Worm (Caenorhabditis elegans): ENCODE results near the gene F58A6.9.

The F58A6.9 gene

ce11 chrII:5158774-5159173, at the start of gene F58A6.9:
TSS of gene F58A6.9 (minus strand) at chrII:5158874.
- 0 out of 2 replicates have a peak, but pooled peaks have one; percentile 34 for TF ChIP-seq F26F4.8 (GFP tag; conservative IDR thresholded peaks at IDR 0.05)

ce11 chrII:5205286-5205685, 46.6 kb upstream of the F58A6.9 start:
- no peak for TF ChIP-seq daf-16 (GFP tag; optimal IDR thresholded peaks at IDR 0.05)
- TF ChIP-seq daf-16 (tag; optimal IDR thresholded peaks at IDR 0.05), result peak; percentile 16
- peak; percentile 7 for TF ChIP-seq nhr-28 (tag; optimal IDR thresholded peaks at IDR 0.05)
- no peak for TF ChIP-seq sdz-12 (GFP tag; optimal IDR thresholded peaks at IDR 0.05)
- TF ChIP-seq nhr-6 (tag; optimal IDR thresholded peaks at IDR 0.05), result no peak
- TF ChIP-seq aha-1 (tag), result peak; percentile 82

- TF ChIP-seq php-3 (GFP tag; IDR thresholded peaks at IDR 0.05), result peak; percentile 87
- peak; percentile 44; the same call in 1 of the 2 replicates for TF ChIP-seq dmd-6 (GFP tag; IDR thresholded peaks at IDR 0.05)
- TF ChIP-seq F10B5.3 (tag; optimal IDR thresholded peaks at IDR 0.05), result no peak
- no peak for TF ChIP-seq snpc-4 (tag; optimal IDR thresholded peaks at IDR 0.05)
- TF ChIP-seq pqm-1 (tag; optimal IDR thresholded peaks at IDR 0.05), result peak; percentile 66
- peak in 1 of 2 experiments; percentile 60 for TF ChIP-seq daf-16 (GFP tag; optimal IDR thresholded peaks at IDR 0.05)
- peak; percentile 96 for TF ChIP-seq daf-16 (tag; optimal IDR thresholded peaks at IDR 0.05)
- no peak for TF ChIP-seq tag-97 (GFP tag; IDR thresholded peaks at IDR 0.05)
- TF ChIP-seq lsy-2 (tag; optimal IDR thresholded peaks at IDR 0.05), result peak in 1 of 2 experiments; percentile 12
- no peak for TF ChIP-seq zfp-2 (tag; optimal IDR thresholded peaks at IDR 0.05)
- TF ChIP-seq hlh-11 (tag; optimal IDR thresholded peaks at IDR 0.05), result peak; percentile 67
- peak; percentile 88 for TF ChIP-seq dve-1 (tag; optimal IDR thresholded peaks at IDR 0.05; ENCODE audit: insufficient read depth)
- TF ChIP-seq skn-1 (tag; optimal IDR thresholded peaks at IDR 0.05), result no peak
- peak; percentile 24 for TF ChIP-seq nhr-102 (tag; optimal IDR thresholded peaks at IDR 0.05)
- TF ChIP-seq hif-1 (tag; optimal IDR thresholded peaks at IDR 0.05), result peak in 1 of 2 experiments; percentile 10
- TF ChIP-seq nhr-77 (tag; optimal IDR thresholded peaks at IDR 0.05), result no peak
- TF ChIP-seq hlh-30 (tag; optimal IDR thresholded peaks at IDR 0.05; ENCODE audit: insufficient read depth), result peak; percentile 58
- TF ChIP-seq egl-43 (GFP tag; IDR thresholded peaks at IDR 0.05), result no peak
- TF ChIP-seq vab-7 (GFP tag; IDR thresholded peaks at IDR 0.05), result no peak
- peak; percentile 16 for TF ChIP-seq nhr-28 (tag; optimal IDR thresholded peaks at IDR 0.05)
Measured at ce11 chrII:5202930-5203329, 44.3 kb upstream of the F58A6.9 start, which contains the start of gene ampd-1. TSS of gene ampd-1 (plus strand) at chrII:5203322.

DNA sequence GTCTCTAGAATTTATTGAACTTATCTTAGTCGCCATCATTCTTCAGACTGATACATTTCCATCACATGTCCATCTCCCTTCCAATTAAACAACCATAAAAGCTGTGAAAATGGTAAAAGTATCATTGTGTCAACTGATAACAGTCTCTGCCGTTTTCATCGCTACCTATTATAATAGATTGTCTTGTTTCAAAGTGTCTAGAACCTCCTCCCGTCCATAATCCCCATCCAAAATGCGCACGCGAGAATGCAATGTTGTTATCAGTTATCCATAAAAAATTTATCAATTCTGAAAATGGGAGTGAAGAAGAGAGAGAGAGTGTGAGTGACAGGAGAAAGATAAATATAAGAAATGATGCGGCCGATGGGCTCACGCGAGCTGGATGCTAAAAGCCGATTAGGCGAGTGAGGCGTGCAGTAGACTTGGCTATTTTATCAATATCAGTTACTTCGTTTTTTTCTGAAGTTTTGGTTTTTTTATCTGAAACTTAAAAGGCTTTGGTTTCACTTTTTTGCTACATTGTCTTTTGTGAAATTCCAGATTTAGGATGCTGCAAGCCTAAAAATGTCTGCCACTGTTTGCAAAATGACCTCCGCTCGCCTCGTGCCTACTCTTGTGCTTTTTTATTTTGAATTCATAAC, 43.4 kb upstream of the F58A6.9 start:
- no peak for TF ChIP-seq daf-8 (GFP tag; IDR thresholded peaks at IDR 0.05)
- peak; percentile 91 for TF ChIP-seq pqm-1 (tag; optimal IDR thresholded peaks at IDR 0.05)
- peak; percentile 91 for TF ChIP-seq aha-1 (tag)
- TF ChIP-seq mxl-3 (GFP tag; optimal IDR thresholded peaks at IDR 0.05), result peak; percentile 21
- no peak for TF ChIP-seq zag-1 (tag; optimal IDR thresholded peaks at IDR 0.05)
- TF ChIP-seq ceh-62 (tag; optimal IDR thresholded peaks at IDR 0.05), result no peak
- no peak for TF ChIP-seq dpl-1 (GFP tag; optimal IDR thresholded peaks at IDR 0.05)
- no peak for TF ChIP-seq spr-3 (GFP tag; optimal IDR thresholded peaks at IDR 0.05)
- peak; percentile 91 for TF ChIP-seq hlh-11 (tag; optimal IDR thresholded peaks at IDR 0.05)
- no peak for TF ChIP-seq Y48G9A.11 (GFP tag; IDR thresholded peaks at IDR 0.05)
- no peak for TF ChIP-seq zip-2 (tag; optimal IDR thresholded peaks at IDR 0.05)
- TF ChIP-seq nhr-48 (tag; optimal IDR thresholded peaks at IDR 0.05), result peak; percentile 84
- no peak for TF ChIP-seq D1046.2 (GFP tag; IDR thresholded peaks at IDR 0.05)
- no peak for TF ChIP-seq nhr-41 (GFP tag; IDR thresholded peaks at IDR 0.05)
- no peak for TF ChIP-seq madf-5 (GFP tag; IDR thresholded peaks at IDR 0.05)
- no peak for TF ChIP-seq snpc-4 (tag; optimal IDR thresholded peaks at IDR 0.05)
- peak; percentile 27; the same call in 1 of the 2 replicates for TF ChIP-seq lin-38 (GFP tag; IDR thresholded peaks at IDR 0.05)
- no peak for TF ChIP-seq hif-1 (tag; optimal IDR thresholded peaks at IDR 0.05)
- TF ChIP-seq mep-1 (tag; optimal IDR thresholded peaks at IDR 0.05), result peak; percentile 36
- peak; percentile 31 for TF ChIP-seq nhr-6 (tag; optimal IDR thresholded peaks at IDR 0.05)
- TF ChIP-seq lin-29 (GFP tag; IDR thresholded peaks at IDR 0.05), result no peak
- TF ChIP-seq dve-1 (tag; optimal IDR thresholded peaks at IDR 0.05; ENCODE audit: insufficient read depth), result peak; percentile 97
- no peak for TF ChIP-seq ceh-82 (tag; optimal IDR thresholded peaks at IDR 0.05)
- no peak for TF ChIP-seq set-16 (GFP tag; IDR thresholded peaks at IDR 0.05)
- no peak for TF ChIP-seq lir-3 (tag; optimal IDR thresholded peaks at IDR 0.05)
- peak; percentile 55 for TF ChIP-seq hlh-30 (tag; optimal IDR thresholded peaks at IDR 0.05; ENCODE audit: insufficient read depth)
- TF ChIP-seq fkh-10 (GFP tag; optimal IDR thresholded peaks at IDR 0.05), result no peak
- TF ChIP-seq T20F7.1 (GFP tag; optimal IDR thresholded peaks at IDR 0.05), result peak; percentile 63
- no peak for TF ChIP-seq zfp-2 (tag; optimal IDR thresholded peaks at IDR 0.05)
- TF ChIP-seq nhr-102 (tag; optimal IDR thresholded peaks at IDR 0.05), result peak; percentile 81
